Worm (Caenorhabditis elegans) whole organism, midembryonic: ENCODE results near the gene mxl-3.

Experiments used
- T22C8.4 ChIP-seq: fragments of 200-800 bp; sonication (Bioruptor generic); IDR thresholded peaks from 2 replicates; pipeline ENCODE4 v1.3.6; 2022; ENCODE audit warnings: missing genetic modification characterization, missing compliant biosample characterization
- cog-1 ChIP-seq: sonication (generic microtip); optimal IDR thresholded peaks from 2 replicates; lab custom pipeline; 2016; ENCODE audit warnings: missing genetic modification characterization, missing compliant biosample characterization
- flt-1 ChIP-seq: fragments of 200-800 bp; sonication (Bioruptor generic); IDR thresholded peaks from 2 replicates; pipeline ENCODE4 v1.3.6; 2022; ENCODE audit warnings: missing genetic modification characterization, missing compliant biosample characterization
- med-1 ChIP-seq: sonication (generic microtip); optimal IDR thresholded peaks from 2 replicates; lab custom pipeline; 2017; ENCODE audit warnings: missing genetic modification characterization, mild to moderate bottlenecking, missing compliant biosample characterization, antibody characterized with exemption, missing genetic modification reagents; ENCODE audit not compliant: insufficient read depth
- tab-1 ChIP-seq: fragments of 200-800 bp; sonication (Bioruptor generic); IDR thresholded peaks from 2 replicates; pipeline ENCODE4 v1.3.6; 2022; ENCODE audit warnings: missing genetic modification characterization, missing compliant biosample characterization
- ztf-29 ChIP-seq: fragments of 200-800 bp; sonication (Bioruptor generic); IDR thresholded peaks from 2 replicates; pipeline ENCODE4 v1.3.6; 2022; ENCODE audit warnings: missing genetic modification reagents, missing genetic modification characterization, missing compliant biosample characterization

DNA sequence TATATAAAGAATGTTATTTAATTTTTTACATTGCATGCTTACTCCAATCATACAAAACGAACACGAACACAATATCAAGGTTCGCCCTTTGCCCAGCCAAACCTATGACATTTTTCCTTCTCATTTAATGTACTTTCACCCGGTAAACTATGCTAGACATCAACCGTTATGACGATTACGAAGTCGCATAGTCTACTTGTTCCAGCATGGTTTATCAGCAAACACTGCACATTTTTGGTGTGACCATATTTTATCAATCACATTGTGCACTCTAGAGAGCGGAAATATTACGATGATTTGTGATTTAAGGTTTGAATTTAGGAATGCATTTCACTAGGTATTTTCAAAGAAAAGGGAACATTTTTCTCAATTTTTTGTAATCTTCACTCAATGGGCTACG lies 10.0 kb upstream of the mxl-3 start:
- TF ChIP-seq flt-1 (GFP tag; lab: Robert Waterston, UW) (no peak), T22C8.4 (GFP tag; lab: Robert Waterston, UW) (no peak), cog-1 (tag; lab: Kevin White, UChicago) (no peak), med-1 (GFP tag; lab: Kevin White, UChicago) (no peak), ztf-29 (GFP tag; lab: Robert Waterston, UW) (no peak), tab-1 (GFP tag; lab: Robert Waterston, UW) (no peak)
